Worm (Caenorhabditis elegans) whole organism, L3 larva: Measurements from ENCODE around the gene mlt-7.

ENCODE experiments used
- R02D3.7 ChIP-seq: fragments of 150-350 bp; optimal IDR thresholded peaks from 2 replicates; lab custom pipeline; 2014; ENCODE audit warnings: missing biosample characterization, missing genetic modification characterization
- ZK546.5 ChIP-seq: sonication (generic microtip); optimal IDR thresholded peaks from 2 replicates; lab custom pipeline; 2017; ENCODE audit warnings: missing biosample characterization, missing genetic modification characterization
- aly-2 ChIP-seq: fragments of 150-350 bp; optimal IDR thresholded peaks from 2 replicates; lab custom pipeline; 2014; ENCODE audit warnings: missing biosample characterization, missing genetic modification characterization
- ceh-16 ChIP-seq: sonication (generic microtip); optimal IDR thresholded peaks from 2 replicates; lab custom pipeline; 2017; ENCODE audit warnings: missing biosample characterization, missing genetic modification characterization
- ceh-28 ChIP-seq: fragments of 150-350 bp; optimal IDR thresholded peaks from 2 replicates; lab custom pipeline; 2014; ENCODE audit warnings: missing biosample characterization, missing genetic modification reagents, missing genetic modification characterization
- ceh-82 ChIP-seq: fragments of 150-350 bp; optimal IDR thresholded peaks from 2 replicates; lab custom pipeline; 2014; ENCODE audit warnings: missing biosample characterization, missing genetic modification characterization
- ceh-9 ChIP-seq: sonication (generic microtip); optimal IDR thresholded peaks from 2 replicates; lab custom pipeline; 2018; ENCODE audit warnings: missing biosample characterization, missing genetic modification characterization
- daf-12 ChIP-seq: fragments of 150-350 bp; optimal IDR thresholded peaks from 2 replicates; lab custom pipeline; 2014; ENCODE audit warnings: missing biosample characterization, missing genetic modification reagents, missing genetic modification characterization
- egl-27 ChIP-seq: sonication (generic microtip); optimal IDR thresholded peaks from 4 replicates; lab custom pipeline; 2017; ENCODE audit warnings: missing biosample characterization, missing genetic modification reagents, missing genetic modification characterization
- elt-1 ChIP-seq: fragments of 150-350 bp; optimal IDR thresholded peaks from 2 replicates; lab custom pipeline; 2014; ENCODE audit warnings: missing biosample characterization, missing genetic modification characterization
- elt-2 ChIP-seq: sonication (generic microtip); optimal IDR thresholded peaks from 2 replicates; lab custom pipeline; 2016; ENCODE audit warnings: missing genetic modification reagents, mild to moderate bottlenecking, missing genetic modification characterization, missing compliant biosample characterization
- elt-3 ChIP-seq, 3 experiments: fragments of 150-350 bp in 1 of 3; sonication (generic microtip) in 2 of 3; optimal IDR thresholded peaks; 2 replicates in 2 of 3; 4 replicates in 1 of 3; lab custom pipeline; 2014 to 2017; ENCODE audit warnings: missing biosample characterization in 3 of 3, missing genetic modification characterization in 3 of 3
- eor-1 ChIP-seq, 2 experiments: fragments of 150-350 bp; optimal IDR thresholded peaks; 2 replicates each; lab custom pipeline; 2014 to 2018; ENCODE audit warnings: missing biosample characterization in 2 of 2, missing genetic modification characterization in 2 of 2
- fkh-10 ChIP-seq: sonication (generic microtip); optimal IDR thresholded peaks from 2 replicates; lab custom pipeline; 2017; ENCODE audit warnings: missing biosample characterization, missing genetic modification reagents, missing genetic modification characterization
- fkh-2 ChIP-seq: fragments of 150-350 bp; optimal IDR thresholded peaks from 2 replicates; lab custom pipeline; 2014; ENCODE audit warnings: missing biosample characterization, missing genetic modification reagents, missing genetic modification characterization
- fos-1 ChIP-seq: fragments of 150-350 bp; optimal IDR thresholded peaks from 2 replicates; lab custom pipeline; 2014; ENCODE audit warnings: missing biosample characterization, missing genetic modification characterization
- hmg-11 ChIP-seq: sonication (generic microtip); optimal IDR thresholded peaks from 2 replicates; lab custom pipeline; 2016; ENCODE audit warnings: missing genetic modification characterization, missing compliant biosample characterization
- lin-15B ChIP-seq: fragments of 150-350 bp; optimal IDR thresholded peaks from 2 replicates; lab custom pipeline; 2014; ENCODE audit warnings: missing biosample characterization, missing genetic modification characterization
- lin-39 ChIP-seq: fragments of 150-350 bp; optimal IDR thresholded peaks from 2 replicates; lab custom pipeline; 2018; ENCODE audit warnings: missing biosample characterization, missing genetic modification reagents, missing genetic modification characterization
- lsy-12 ChIP-seq: sonication (generic microtip); optimal IDR thresholded peaks from 2 replicates; lab custom pipeline; 2016; ENCODE audit warnings: mild to moderate bottlenecking, missing genetic modification characterization, missing compliant biosample characterization
- nfya-1 ChIP-seq: sonication (generic microtip); optimal IDR thresholded peaks from 2 replicates; lab custom pipeline; 2017; ENCODE audit warnings: missing genetic modification characterization, mild to moderate bottlenecking, missing compliant biosample characterization, antibody characterized with exemption, moderate library complexity; ENCODE audit not compliant: insufficient read depth
- nhr-12 ChIP-seq: fragments of 150-350 bp; optimal IDR thresholded peaks from 2 replicates; lab custom pipeline; 2014; ENCODE audit warnings: missing biosample characterization, missing genetic modification characterization
- nhr-23 ChIP-seq: fragments of 150-350 bp; optimal IDR thresholded peaks from 2 replicates; lab custom pipeline; 2014; ENCODE audit warnings: missing biosample characterization, missing genetic modification reagents, missing genetic modification characterization
- nhr-237 ChIP-seq: fragments of 150-350 bp; optimal IDR thresholded peaks from 2 replicates; lab custom pipeline; 2014; ENCODE audit warnings: missing biosample characterization, missing genetic modification characterization
- nhr-25 ChIP-seq: sonication (generic microtip); optimal IDR thresholded peaks from 2 replicates; lab custom pipeline; 2017; ENCODE audit warnings: missing biosample characterization, missing genetic modification characterization
- nhr-43 ChIP-seq: sonication (generic microtip); optimal IDR thresholded peaks from 2 replicates; lab custom pipeline; 2016; ENCODE audit warnings: mild to moderate bottlenecking, missing genetic modification characterization, missing compliant biosample characterization; ENCODE audit not compliant: poor library complexity, severe bottlenecking
- nhr-67 ChIP-seq: fragments of 150-350 bp; optimal IDR thresholded peaks from 2 replicates; lab custom pipeline; 2014; ENCODE audit warnings: missing biosample characterization, missing genetic modification characterization
- nhr-76 ChIP-seq: fragments of 150-350 bp; sonication (generic microtip); optimal IDR thresholded peaks from 5 replicates; lab custom pipeline; 2014; ENCODE audit warnings: missing biosample characterization, missing genetic modification characterization
- pha-4 ChIP-seq: fragments of 150-350 bp; optimal IDR thresholded peaks from 2 replicates; lab custom pipeline; 2014; ENCODE audit warnings: missing biosample characterization, missing genetic modification reagents, missing genetic modification characterization
- pqm-1 ChIP-seq: fragments of 150-350 bp; optimal IDR thresholded peaks from 2 replicates; lab custom pipeline; 2017; ENCODE audit warnings: missing biosample characterization, missing genetic modification characterization, inconsistent platforms
- skn-1 ChIP-seq: fragments of 150-350 bp; optimal IDR thresholded peaks from 2 replicates; lab custom pipeline; 2014; ENCODE audit warnings: missing biosample characterization, missing genetic modification characterization
- snpc-4 ChIP-seq: fragments of 150-350 bp; optimal IDR thresholded peaks from 2 replicates; lab custom pipeline; 2014; ENCODE audit warnings: missing biosample characterization, missing genetic modification characterization
- tbx-2 ChIP-seq: sonication (generic microtip); optimal IDR thresholded peaks from 2 replicates; lab custom pipeline; 2016; ENCODE audit warnings: mild to moderate bottlenecking, missing genetic modification characterization, missing compliant biosample characterization
- unc-39 ChIP-seq: sonication (generic microtip); optimal IDR thresholded peaks from 4 replicates; lab custom pipeline; 2017; ENCODE audit warnings: missing biosample characterization, missing genetic modification characterization
- unc-62 ChIP-seq: fragments of 150-350 bp; sonication (generic microtip); optimal IDR thresholded peaks from 4 replicates; lab custom pipeline; 2014; ENCODE audit warnings: missing biosample characterization, missing genetic modification reagents, missing genetic modification characterization
- zag-1 ChIP-seq: fragments of 150-350 bp; optimal IDR thresholded peaks from 2 replicates; lab custom pipeline; 2014; ENCODE audit warnings: missing biosample characterization, missing genetic modification characterization
- ztf-4 ChIP-seq: fragments of 150-350 bp; optimal IDR thresholded peaks from 2 replicates; lab custom pipeline; 2014; ENCODE audit warnings: missing biosample characterization, missing genetic modification characterization

mlt-7 gene

ce11 chrII:4376295-4377172 is 16.3 kb upstream of the mlt-7 start, which contains the start of gene ntl-2 (continued):
- TF ChIP-seq fkh-2 (tag; lab: Kevin White, UChicago) (no peak), egl-27 (tag; lab: Kevin White, UChicago) (peak; percentile 80), ZK546.5 (tag; lab: Kevin White, UChicago) (peak; percentile 97), lin-39 (peak; percentile 79), ztf-4 (tag; lab: Kevin White, UChicago) (peak; percentile 58), elt-1 (tag; lab: Kevin White, UChicago) (peak; percentile 69), nhr-43 (tag; lab: Kevin White, UChicago) (peak; percentile 87), pqm-1 (tag; lab: Kevin White, UChicago) (peak; percentile 85), nhr-12 (no peak), fkh-10 (GFP tag; lab: Kevin White, UChicago) (peak; percentile 67)

DNA sequence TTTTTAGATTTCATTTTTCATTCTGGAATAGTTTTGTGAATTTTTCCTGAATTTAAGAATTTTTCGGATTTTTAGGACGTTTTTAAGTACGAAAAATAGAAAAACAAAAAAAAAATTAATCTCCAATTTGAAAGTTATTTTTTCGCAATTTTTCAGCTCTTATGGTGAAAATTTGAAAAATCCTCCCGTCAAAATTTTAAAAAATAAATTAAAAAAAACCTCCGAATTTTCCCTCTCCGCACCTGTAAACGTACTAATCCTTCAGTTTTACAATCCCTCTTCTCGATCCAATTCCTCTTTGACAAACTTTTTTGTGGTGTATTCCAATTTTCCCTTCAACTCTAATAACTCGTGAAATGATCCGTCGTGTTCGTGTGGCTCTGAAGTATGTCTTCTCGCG is 14.6 kb upstream of the mlt-7 start, which contains the start of gene B0286.1:
Gene B0286.1, plus strand, starts transcription at position 301 of the 400 bp plus-strand sequence.
- TF ChIP-seq lsy-12 (tag; lab: Kevin White, UChicago) = no peak
- no peak for TF ChIP-seq lin-39
- TF ChIP-seq skn-1 (tag; lab: Kevin White, UChicago) = no peak
- no peak for TF ChIP-seq fkh-10 (GFP tag; lab: Kevin White, UChicago)
- TF ChIP-seq pha-4 (tag; lab: Kevin White, UChicago) = no peak
- TF ChIP-seq fkh-2 (tag; lab: Kevin White, UChicago) = no peak
- TF ChIP-seq elt-3 (tag; optimal IDR thresholded peaks at IDR 0.05; lab: Kevin White, UChicago) = no peak
- TF ChIP-seq nhr-76 = no peak
- no peak for TF ChIP-seq nhr-25 (tag; lab: Kevin White, UChicago)
- TF ChIP-seq tbx-2 = no peak
- no peak for TF ChIP-seq ceh-82

- TF ChIP-seq nhr-237 (tag; lab: Kevin White, UChicago) = no peak
- TF ChIP-seq ceh-16 (tag; lab: Kevin White, UChicago) = no peak
- no peak for TF ChIP-seq nhr-23 (tag; lab: Kevin White, UChicago)
- TF ChIP-seq fkh-2 (tag; lab: Kevin White, UChicago) = no peak
- TF ChIP-seq daf-12 (tag; lab: Kevin White, UChicago) = no peak
- TF ChIP-seq nfya-1 (tag; lab: Kevin White, UChicago) = no peak
- no peak for TF ChIP-seq pha-4 (tag; lab: Kevin White, UChicago)
- no peak for TF ChIP-seq fos-1 (tag; lab: Kevin White, UChicago)
- no peak for TF ChIP-seq nhr-25 (tag; lab: Kevin White, UChicago)
- no peak for TF ChIP-seq snpc-4 (tag; lab: Kevin White, UChicago)
- TF ChIP-seq ceh-9 = no peak
- TF ChIP-seq elt-2 (tag; lab: Kevin White, UChicago) = no peak
- TF ChIP-seq nhr-67 (tag; lab: Kevin White, UChicago) = no peak
- TF ChIP-seq zag-1 (tag; lab: Kevin White, UChicago) = no peak
- no peak for TF ChIP-seq R02D3.7
- no peak for TF ChIP-seq hmg-11 (tag; lab: Kevin White, UChicago)
- TF ChIP-seq unc-39 (tag; lab: Kevin White, UChicago) = no peak
- no peak for TF ChIP-seq nhr-76
- TF ChIP-seq eor-1 (tag; optimal IDR thresholded peaks at IDR 0.05; lab: Kevin White, UChicago) = no peak
Measured at ce11 chrII:4383306-4383705, 9.5 kb upstream of the mlt-7 start, which contains the start of gene fkh-6. Gene fkh-6 (minus strand): TSS chrII:4383406.

DNA sequence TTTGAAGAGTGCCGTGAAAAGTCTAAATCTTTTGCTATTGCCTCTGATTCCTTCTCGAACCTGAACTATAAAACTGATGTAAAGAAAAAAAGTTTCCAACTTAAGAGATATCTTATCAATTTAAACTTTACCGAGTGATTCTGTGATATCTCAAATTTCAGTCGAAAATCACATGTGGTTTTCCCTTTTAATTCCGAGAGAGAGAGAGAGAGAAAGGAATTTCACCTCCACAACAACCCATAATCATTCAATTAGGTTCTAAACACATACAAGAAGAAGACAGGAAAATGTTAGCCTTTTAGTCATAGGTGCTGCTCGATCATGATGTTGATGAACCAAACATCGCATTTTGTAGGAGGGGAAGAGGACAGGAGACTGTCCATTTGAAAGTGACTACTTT is 1.7 kb upstream of the mlt-7 start:
- TF ChIP-seq unc-39 (tag; lab: Kevin White, UChicago) (no peak), unc-62 (GFP tag; lab: Kevin White, UChicago) (no peak), lin-15B (tag; lab: Kevin White, UChicago) (no peak), nhr-76 (no peak), tbx-2 (no peak), R02D3.7 (no peak), nhr-237 (tag; lab: Kevin White, UChicago) (no peak), zag-1 (tag; lab: Kevin White, UChicago) (no peak), ztf-4 (tag; lab: Kevin White, UChicago) (no peak), elt-2 (tag; lab: Kevin White, UChicago) (no peak), elt-1 (tag; lab: Kevin White, UChicago) (no peak), nhr-12 (no peak), elt-3 (tag; optimal IDR thresholded peaks at IDR 0.05; lab: Kevin White, UChicago) (no peak), nhr-23 (tag; lab: Kevin White, UChicago) (no peak), nhr-25 (tag; lab: Kevin White, UChicago) (no peak), lin-39 (no peak), egl-27 (tag; lab: Kevin White, UChicago) (no peak), ceh-28 (tag; lab: Kevin White, UChicago) (no peak), nhr-67 (tag; lab: Kevin White, UChicago) (no peak), aly-2 (tag; lab: Kevin White, UChicago) (no peak)
